Worm (Caenorhabditis elegans): ENCODE data around the gene C24H11.2.

Gene C24H11.2

DNA sequence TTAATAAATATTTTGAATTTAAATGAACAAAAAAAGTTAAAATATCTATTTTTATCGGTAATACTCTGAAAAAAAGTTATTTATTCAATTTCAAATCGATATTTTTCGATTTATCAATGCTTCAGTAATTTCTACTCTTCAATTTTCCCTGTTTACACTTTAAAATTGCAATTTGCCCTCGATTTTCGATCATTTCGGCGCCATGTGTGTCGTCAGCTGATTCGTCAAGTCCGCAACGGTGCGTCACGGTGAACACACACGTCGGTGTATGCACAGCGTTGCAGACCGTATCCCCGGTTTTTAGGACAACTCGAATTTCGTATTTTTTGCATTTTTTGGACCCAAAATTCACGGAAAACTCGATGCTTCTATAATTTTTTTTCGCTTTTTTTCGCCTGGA, 31.1 kb upstream of the C24H11.2 start, which contains the start of gene C18D11.3 (continued):
- peak in 1 of 3 experiments; percentile 70 for TF ChIP-seq lin-35 (GFP tag; optimal IDR thresholded peaks at IDR 0.05)
- peak; percentile 67; the same call in 1 of the 2 replicates for TF ChIP-seq madf-6 (GFP tag; IDR thresholded peaks at IDR 0.05)

DNA sequence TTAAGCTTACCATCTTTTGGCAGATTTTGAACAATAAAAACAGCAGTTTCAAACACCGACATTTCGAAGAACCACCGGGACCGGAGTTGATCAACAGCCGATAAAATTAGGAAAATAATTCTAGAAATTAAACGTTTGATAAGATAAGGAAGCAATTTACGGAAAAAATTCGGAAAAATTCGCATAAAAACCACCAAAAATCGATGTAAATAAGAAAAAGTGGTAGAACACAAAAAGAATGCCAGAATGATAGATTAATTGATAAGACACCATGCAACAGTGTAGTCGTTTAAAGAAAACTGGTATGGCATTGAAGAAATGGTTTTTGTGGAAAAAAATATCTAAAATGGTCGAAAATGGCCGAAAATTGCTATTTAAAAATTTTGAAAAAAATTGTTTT, 30.3 kb upstream of the C24H11.2 start, which contains the start of gene maa-1:
Gene maa-1, minus strand, starts transcription at position 120 of the 400 bp plus-strand sequence.
- TF ChIP-seq attf-5 (GFP tag; optimal IDR thresholded peaks at IDR 0.05) (no peak), nhr-80 (tag; optimal IDR thresholded peaks at IDR 0.05) (peak; percentile 48), attf-6 (GFP tag; IDR thresholded peaks at IDR 0.05) (no peak)

DNA sequence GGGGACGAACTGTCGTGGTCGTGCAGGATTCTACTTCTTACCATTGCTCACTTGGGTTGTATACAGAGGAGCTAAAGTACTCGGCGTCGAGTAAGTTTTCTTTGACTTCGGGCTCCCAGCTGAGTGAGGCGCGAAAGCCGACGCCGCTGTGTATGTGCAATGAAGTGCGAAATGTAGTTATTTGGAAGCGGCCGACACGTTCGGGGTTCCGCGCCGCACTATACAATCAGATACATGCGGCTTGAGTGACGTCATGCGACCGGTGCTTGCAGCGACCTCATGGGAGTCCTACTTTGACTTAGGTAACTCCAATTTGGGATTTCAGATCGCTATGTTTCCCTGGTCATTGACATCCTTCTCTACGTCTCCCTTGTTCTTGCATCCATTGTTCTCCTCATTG, 25.7 kb upstream of the C24H11.2 start:
- 0 out of 2 replicates have a peak, but pooled peaks have one; percentile 7 for TF ChIP-seq madf-6 (GFP tag; IDR thresholded peaks at IDR 0.05)
- TF ChIP-seq bed-2 (GFP tag; IDR thresholded peaks at IDR 0.05): no peak
- TF ChIP-seq snpc-1.1 (tag; optimal IDR thresholded peaks at IDR 0.05; ENCODE audit: insufficient read depth): peak; percentile 49
- TF ChIP-seq attf-3 (GFP tag; conservative IDR thresholded peaks at IDR 0.05): no peak
- peak; percentile 26 for TF ChIP-seq snpc-4 (GFP tag; optimal IDR thresholded peaks at IDR 0.05)
- TF ChIP-seq snpc-4 (tag; optimal IDR thresholded peaks at IDR 0.05): peak in 2 of 4 experiments; percentile 80
- TF ChIP-seq hmg-1.2 (GFP tag; IDR thresholded peaks at IDR 0.05): peak; percentile 36; the same call in 1 of the 2 replicates

DNA sequence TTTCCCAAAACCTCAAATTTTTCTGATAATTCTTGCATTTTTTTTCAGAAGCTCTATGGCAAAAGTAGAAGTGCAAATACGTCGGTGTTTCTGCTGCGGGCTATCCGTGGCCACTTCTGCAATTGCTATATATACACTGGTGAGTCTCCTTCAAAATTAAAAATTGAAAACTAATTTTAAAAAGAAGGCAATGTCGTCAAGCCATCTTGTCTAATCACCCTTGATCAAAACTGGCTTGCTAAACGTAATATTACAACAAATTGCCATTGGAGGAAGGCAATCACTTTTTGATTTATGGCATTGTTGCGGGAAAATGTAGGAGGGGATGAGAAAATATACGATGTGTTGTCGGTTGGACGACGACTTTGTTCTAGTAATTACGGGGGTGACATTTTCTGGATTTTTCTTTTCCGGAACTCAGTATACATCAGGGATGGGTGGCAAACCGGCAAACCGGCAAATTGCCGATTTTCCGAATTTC, 24.4 kb upstream of the C24H11.2 start, which contains the start of gene C18D11.1:
Gene C18D11.1, plus strand, starts transcription at position 51 of the 481 bp plus-strand sequence.
- TF ChIP-seq attf-5 (GFP tag; optimal IDR thresholded peaks at IDR 0.05) (no peak), lin-26 (GFP tag; IDR thresholded peaks at IDR 0.05) (no peak), unc-62 (GFP tag; optimal IDR thresholded peaks at IDR 0.05) (no peak), ceh-79 (tag; optimal IDR thresholded peaks at IDR 0.05) (no peak), Y79H2A.3 (GFP tag; conservative IDR thresholded peaks at IDR 0.05) (no peak), hrde-1 (tag; optimal IDR thresholded peaks at IDR 0.05; ENCODE audit: borderline replicate concordance) (no peak), gei-17 (GFP tag; optimal IDR thresholded peaks at IDR 0.05) (no peak), dox-1 (GFP tag; IDR thresholded peaks at IDR 0.05) (no peak), sdz-38 (tag; optimal IDR thresholded peaks at IDR 0.05) (no peak), somi-1 (GFP tag; optimal IDR thresholded peaks at IDR 0.05) (no peak), zfh-2 (GFP tag; conservative IDR thresholded peaks at IDR 0.05) (no peak), snpc-4 (GFP tag; optimal IDR thresholded peaks at IDR 0.05) (no peak), snpc-4 (tag; optimal IDR thresholded peaks at IDR 0.05) (no peak), him-1 (tag; optimal IDR thresholded peaks at IDR 0.05) (no peak), lir-1 (GFP tag; conservative IDR thresholded peaks at IDR 0.05) (no peak), bed-1 (GFP tag; IDR thresholded peaks at IDR 0.05) (no peak), let-607 (tag; optimal IDR thresholded peaks at IDR 0.05) (no peak), tbx-9 (tag; optimal IDR thresholded peaks at IDR 0.05; ENCODE audit: borderline replicate concordance) (no peak), hlh-12 (tag; optimal IDR thresholded peaks at IDR 0.05) (no peak), nfya-1 (tag; optimal IDR thresholded peaks at IDR 0.05; ENCODE audit: borderline replicate concordance, insufficient read depth) (no peak)

DNA sequence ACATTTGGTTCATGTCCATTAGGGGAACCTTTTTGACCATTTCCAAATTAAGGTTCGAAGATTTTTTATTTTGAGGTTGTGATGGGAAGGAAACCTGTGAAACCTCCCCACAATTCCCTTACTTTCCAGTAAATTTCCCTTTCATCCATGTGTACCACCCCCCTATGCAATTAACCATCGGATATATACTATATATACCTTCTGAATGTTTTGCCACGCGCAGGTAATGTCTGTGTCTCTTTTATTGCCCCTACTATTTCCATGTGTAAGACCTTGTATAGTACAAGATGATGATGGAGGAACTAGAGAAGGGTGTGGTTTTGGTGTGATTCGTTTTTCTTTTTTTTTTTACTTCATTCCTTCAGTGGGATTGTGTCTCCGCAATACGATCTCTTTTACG, 22.5 kb upstream of the C24H11.2 start:
- TF ChIP-seq tlf-1 (GFP tag; optimal IDR thresholded peaks at IDR 0.05) (no peak), athp-1 (tag; optimal IDR thresholded peaks at IDR 0.05) (no peak), die-1 (tag; optimal IDR thresholded peaks at IDR 0.05) (no peak), lin-40 (tag; optimal IDR thresholded peaks at IDR 0.05) (peak; percentile 7), ceh-40 (GFP tag; IDR thresholded peaks at IDR 0.05) (no peak), sdz-38 (tag; optimal IDR thresholded peaks at IDR 0.05) (no peak)
